Worm (Caenorhabditis elegans) whole organism, mixed stage, embryonic: ENCODE measurements around the gene C10G8.2.

Experiments used
- nhr-28 ChIP-seq: fragments of 150-350 bp; optimal IDR thresholded peaks from 2 replicates; lab custom pipeline; 2014; ENCODE audit warnings: missing biosample characterization, missing genetic modification characterization
- unc-62 ChIP-seq: fragments of 150-350 bp; optimal IDR thresholded peaks from 2 replicates; lab custom pipeline; 2014; ENCODE audit warnings: missing biosample characterization, missing genetic modification reagents, missing genetic modification characterization

C10G8.2 gene

DNA sequence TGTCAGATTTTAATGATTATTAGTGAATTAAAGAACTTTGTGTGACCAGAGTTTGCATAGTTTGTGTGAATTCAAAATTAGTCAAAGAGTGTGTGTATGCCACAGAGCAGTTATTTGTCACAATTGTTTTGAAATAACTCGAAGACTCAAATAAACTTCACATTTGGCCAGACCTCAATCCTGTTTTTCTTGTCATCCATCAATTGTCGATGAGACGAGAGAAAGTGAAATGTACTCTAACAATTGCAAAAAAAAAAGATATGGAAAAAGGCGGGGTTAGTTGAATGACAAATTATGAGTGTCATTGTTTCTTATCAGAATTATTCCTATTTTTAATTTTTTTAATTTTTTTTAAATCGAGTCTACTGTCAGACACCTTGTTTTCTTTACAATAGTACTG is 50.7 kb downstream of the C10G8.2 start, which contains the start of gene T09D3.8:
Gene T09D3.8, plus strand, starts transcription at position 301 of the 400 bp plus-strand sequence.
- TF ChIP-seq nhr-28 (tag; lab: Kevin White, UChicago) = no peak
- no peak for TF ChIP-seq unc-62
